Worm (Caenorhabditis elegans): Measurements from ENCODE around the gene Y41C4A.22.

Gene Y41C4A.22

DNA sequence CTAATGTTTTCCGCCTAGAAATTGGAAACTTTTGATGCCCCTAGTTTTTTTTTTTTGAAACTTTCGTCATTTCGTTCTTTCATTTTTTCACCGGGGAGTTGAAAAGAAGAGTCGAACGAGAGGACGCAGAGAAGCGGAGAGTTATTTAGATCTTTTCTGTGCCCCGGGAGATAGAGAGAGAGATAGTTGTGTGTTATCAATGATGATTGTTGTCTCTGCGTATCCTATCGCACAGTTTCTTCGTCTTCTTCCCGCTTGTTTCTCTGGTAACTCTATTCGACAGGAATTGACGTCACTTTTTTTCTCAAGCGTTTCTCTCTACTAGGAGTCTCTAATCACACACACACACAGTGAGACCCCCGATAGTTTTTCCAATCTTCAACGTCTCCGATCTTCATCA is 5.8 kb upstream of the Y41C4A.22 start:
- peak; percentile 32 for TF ChIP-seq nhr-43 (tag; optimal IDR thresholded peaks at IDR 0.05; ENCODE audit: poor library complexity, severe bottlenecking)
- TF ChIP-seq nhr-25 (tag; optimal IDR thresholded peaks at IDR 0.05) = no peak
- TF ChIP-seq elt-1 (tag; optimal IDR thresholded peaks at IDR 0.05) = no peak
- no peak for TF ChIP-seq egl-5 (tag; optimal IDR thresholded peaks at IDR 0.05)
- peak; percentile 75 for TF ChIP-seq skn-1 (tag; optimal IDR thresholded peaks at IDR 0.05)
- no peak for TF ChIP-seq ZK546.5 (tag; optimal IDR thresholded peaks at IDR 0.05)
- no peak for TF ChIP-seq aly-2 (tag; optimal IDR thresholded peaks at IDR 0.05)
- no peak for TF ChIP-seq mdl-1 (tag; optimal IDR thresholded peaks at IDR 0.05)
- peak; percentile 41 for TF ChIP-seq egl-27 (tag; optimal IDR thresholded peaks at IDR 0.05)
- peak; percentile 47 for TF ChIP-seq R02D3.7 (tag; optimal IDR thresholded peaks at IDR 0.05)
- peak; percentile 5 for TF ChIP-seq unc-62 (GFP tag; optimal IDR thresholded peaks at IDR 0.05)
- peak; percentile 35 for TF ChIP-seq nfya-1 (tag; optimal IDR thresholded peaks at IDR 0.05; ENCODE audit: insufficient read depth)
- TF ChIP-seq ama-1 (optimal IDR thresholded peaks at IDR 0.05) = peak; percentile 3
- TF ChIP-seq hmg-11 (tag; optimal IDR thresholded peaks at IDR 0.05) = no peak
- TF ChIP-seq elt-3 (tag; optimal IDR thresholded peaks at IDR 0.05) = peak in 2 of 3 experiments; percentile 19 to 78
- TF ChIP-seq lsy-12 (tag; optimal IDR thresholded peaks at IDR 0.05) = peak; percentile 16
- peak; percentile 78 for TF ChIP-seq pha-4 (tag; optimal IDR thresholded peaks at IDR 0.05)
- peak; percentile 90 for TF ChIP-seq pqm-1 (tag; optimal IDR thresholded peaks at IDR 0.05)
- peak; percentile 96 for TF ChIP-seq elt-2 (tag; optimal IDR thresholded peaks at IDR 0.05)
- TF ChIP-seq nhr-12 (tag; optimal IDR thresholded peaks at IDR 0.05) = no peak
- peak; percentile 67 for TF ChIP-seq nhr-23 (tag; optimal IDR thresholded peaks at IDR 0.05)
- peak; percentile 92 for TF ChIP-seq jun-1 (tag; optimal IDR thresholded peaks at IDR 0.05)
- TF ChIP-seq nhr-28 (tag; optimal IDR thresholded peaks at IDR 0.05) = no peak
- peak; percentile 8 for TF ChIP-seq lin-15B (tag; optimal IDR thresholded peaks at IDR 0.05)

DNA sequence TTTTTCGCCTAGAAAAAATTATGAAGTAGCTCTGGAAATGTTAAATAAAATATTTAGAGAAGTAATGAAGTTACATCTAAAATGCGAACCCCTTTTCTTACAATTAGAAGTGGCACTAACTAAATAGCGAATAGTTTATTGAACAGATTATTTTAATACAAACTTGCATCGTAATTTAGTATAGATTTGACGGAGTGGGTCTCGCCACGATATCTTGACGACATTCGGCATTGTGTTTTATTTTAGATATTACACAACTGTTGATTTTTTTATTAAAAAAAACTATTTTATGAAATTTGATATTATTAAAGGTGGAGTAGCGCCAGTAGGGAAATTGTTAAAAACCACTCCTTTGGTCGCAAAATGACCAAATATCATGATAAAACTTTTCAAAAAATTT is 5.2 kb upstream of the Y41C4A.22 start:
- TF ChIP-seq nhr-237 (tag; optimal IDR thresholded peaks at IDR 0.05) = no peak
- TF ChIP-seq elt-3 (tag; optimal IDR thresholded peaks at IDR 0.05) = no peak
- TF ChIP-seq zag-1 (tag; optimal IDR thresholded peaks at IDR 0.05) = no peak
- no peak for TF ChIP-seq skn-1 (tag; optimal IDR thresholded peaks at IDR 0.05)
- no peak for TF ChIP-seq elt-1 (tag; optimal IDR thresholded peaks at IDR 0.05)
- TF ChIP-seq fkh-2 (tag; optimal IDR thresholded peaks at IDR 0.05) = no peak

DNA sequence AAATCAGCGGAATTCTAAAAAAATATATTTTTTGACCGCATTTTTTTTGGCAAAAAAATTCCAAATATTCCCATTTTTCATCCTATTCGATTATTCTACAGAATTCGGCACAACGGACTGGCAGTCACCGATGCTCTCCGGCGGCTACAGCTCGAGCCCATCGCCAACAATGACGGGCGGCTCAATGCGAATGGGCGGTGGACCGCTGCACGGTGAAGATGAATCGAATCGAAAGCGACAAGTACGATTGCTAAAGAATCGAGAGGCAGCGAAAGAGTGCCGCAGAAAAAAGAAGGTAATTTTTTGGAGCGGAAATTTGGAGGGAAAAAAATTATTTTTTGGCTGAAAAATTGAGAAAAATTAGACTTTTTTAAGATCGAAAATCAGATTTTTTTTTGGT is 2.7 kb upstream of the Y41C4A.22 start:
- TF ChIP-seq ztf-11 (tag; optimal IDR thresholded peaks at IDR 0.05) (no peak), hmg-11 (tag; optimal IDR thresholded peaks at IDR 0.05) (peak; percentile 6)

DNA sequence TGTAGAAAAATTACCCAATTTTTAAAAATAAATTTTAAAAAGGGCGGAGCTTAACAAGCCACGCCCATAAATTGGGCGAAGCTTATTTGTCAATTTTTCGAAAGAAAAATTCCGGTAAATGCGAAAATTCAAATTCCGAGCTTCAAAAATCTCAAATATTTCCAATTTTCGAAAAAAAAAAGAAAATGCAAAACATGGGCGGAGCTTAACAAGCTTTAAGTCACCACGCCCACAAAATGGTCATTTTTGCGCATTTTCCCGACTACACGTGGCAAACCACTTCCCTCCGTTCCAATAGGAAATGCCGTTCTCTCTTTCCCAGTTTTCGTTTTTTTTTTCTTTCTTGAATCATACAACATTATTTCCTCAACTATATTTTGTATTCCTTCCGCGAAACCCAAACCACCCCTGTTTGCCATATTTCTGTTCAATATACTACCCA is 548 bp upstream of the Y41C4A.22 start:
- TF ChIP-seq aly-2 (tag; optimal IDR thresholded peaks at IDR 0.05) = peak; percentile 63
- no peak for TF ChIP-seq fos-1 (tag; optimal IDR thresholded peaks at IDR 0.05)
- TF ChIP-seq ceh-28 (tag; optimal IDR thresholded peaks at IDR 0.05) = no peak
- TF ChIP-seq jun-1 (tag; optimal IDR thresholded peaks at IDR 0.05) = no peak
- TF ChIP-seq zag-1 (tag; optimal IDR thresholded peaks at IDR 0.05) = no peak
- no peak for TF ChIP-seq hmg-11 (tag; optimal IDR thresholded peaks at IDR 0.05)
- no peak for TF ChIP-seq nhr-76 (tag; optimal IDR thresholded peaks at IDR 0.05)
- TF ChIP-seq nfya-1 (tag; optimal IDR thresholded peaks at IDR 0.05; ENCODE audit: insufficient read depth) = no peak
- TF ChIP-seq skn-1 (tag; optimal IDR thresholded peaks at IDR 0.05) = no peak
- TF ChIP-seq R02D3.7 (tag; optimal IDR thresholded peaks at IDR 0.05) = no peak
- no peak for TF ChIP-seq egl-27 (tag; optimal IDR thresholded peaks at IDR 0.05)
- peak; percentile 12 for TF ChIP-seq nhr-43 (tag; optimal IDR thresholded peaks at IDR 0.05; ENCODE audit: poor library complexity, severe bottlenecking)
- TF ChIP-seq elt-2 (tag; optimal IDR thresholded peaks at IDR 0.05) = peak; percentile 32
- no peak for TF ChIP-seq nhr-28 (tag; optimal IDR thresholded peaks at IDR 0.05)
- no peak for TF ChIP-seq lin-15B (tag; optimal IDR thresholded peaks at IDR 0.05)
- no peak for TF ChIP-seq elt-3 (tag; optimal IDR thresholded peaks at IDR 0.05)
- no peak for TF ChIP-seq sea-2 (GFP tag; optimal IDR thresholded peaks at IDR 0.05)
- no peak for TF ChIP-seq snpc-4 (tag; optimal IDR thresholded peaks at IDR 0.05)
- TF ChIP-seq elt-1 (tag; optimal IDR thresholded peaks at IDR 0.05) = no peak
- TF ChIP-seq ceh-82 (tag; optimal IDR thresholded peaks at IDR 0.05) = no peak
- TF ChIP-seq lsy-12 (tag; optimal IDR thresholded peaks at IDR 0.05) = no peak
- peak; percentile 51 for TF ChIP-seq nhr-77 (tag; optimal IDR thresholded peaks at IDR 0.05)
- TF ChIP-seq ama-1 (optimal IDR thresholded peaks at IDR 0.05) = peak; percentile 45
- no peak for TF ChIP-seq tbx-2 (tag; optimal IDR thresholded peaks at IDR 0.05)
- no peak for TF ChIP-seq ztf-4 (tag; optimal IDR thresholded peaks at IDR 0.05)

Measured in whole organism, L3 larva.